Fruit fly (Drosophila melanogaster): ENCODE data around the gene CG3294.

Gene CG3294

dm6 chr2L:4818056-4818455 lies 23.7 kb downstream of the CG3294 start, which contains the start of gene CG3225:
Gene CG3225, minus strand, starts transcription at chr2L:4818245.
- TF ChIP-seq CG8319 (GFP tag; optimal IDR thresholded peaks at IDR 0.05) (no peak), Hr38 (GFP tag; optimal IDR thresholded peaks at IDR 0.05) (no peak), fkh (GFP tag; optimal IDR thresholded peaks at IDR 0.05) (peak; percentile 68), net (GFP tag; optimal IDR thresholded peaks at IDR 0.05) (no peak), pdm3 (GFP tag; optimal IDR thresholded peaks at IDR 0.05) (no peak), dsx (GFP tag; optimal IDR thresholded peaks at IDR 0.05; ENCODE audit: poor library complexity, severe bottlenecking) (no peak), CG10669 (GFP tag; optimal IDR thresholded peaks at IDR 0.05) (no peak)

- TF ChIP-seq CG9139 (GFP tag; optimal IDR thresholded peaks at IDR 0.05) (no peak), CG32006 (GFP tag; optimal IDR thresholded peaks at IDR 0.05) (peak; percentile 27), Eip75B (GFP tag; optimal IDR thresholded peaks at IDR 0.05) (no peak), Ets96B (tag; optimal IDR thresholded peaks at IDR 0.05) (no peak), OdsH (GFP tag; optimal IDR thresholded peaks at IDR 0.05) (peak; percentile 35), Smox (GFP tag; optimal IDR thresholded peaks at IDR 0.05) (no peak), Sox102F (GFP tag; optimal IDR thresholded peaks at IDR 0.05) (no peak), Lpt (GFP tag; optimal IDR thresholded peaks at IDR 0.05) (no peak), CG11902 (GFP tag; optimal IDR thresholded peaks at IDR 0.05) (no peak), CG10631 (GFP tag; optimal IDR thresholded peaks at IDR 0.05) (peak; percentile 40), acj6 (GFP tag; optimal IDR thresholded peaks at IDR 0.05) (peak; percentile 1), fd85E (GFP tag; optimal IDR thresholded peaks at IDR 0.05) (no peak), vri (GFP tag; optimal IDR thresholded peaks at IDR 0.05) (no peak), dac (GFP tag; optimal IDR thresholded peaks at IDR 0.05) (no peak), achi (GFP tag; optimal IDR thresholded peaks at IDR 0.05) (no peak), pdm3 (GFP tag; optimal IDR thresholded peaks at IDR 0.05) (no peak), CG10669 (GFP tag; optimal IDR thresholded peaks at IDR 0.05) (no peak), Sox14 (GFP tag; optimal IDR thresholded peaks at IDR 0.05) (peak; percentile 19), CG3919 (GFP tag; optimal IDR thresholded peaks at IDR 0.05) (peak; percentile 18), fkh (GFP tag; optimal IDR thresholded peaks at IDR 0.05) (no peak), CG1621 (tag; optimal IDR thresholded peaks at IDR 0.05) (no peak), svp (GFP tag) (peak; percentile 35), esn (GFP tag; optimal IDR thresholded peaks at IDR 0.05) (no peak), CG11762 (GFP tag; optimal IDR thresholded peaks at IDR 0.05; ENCODE audit: insufficient read depth) (no peak), net (GFP tag; optimal IDR thresholded peaks at IDR 0.05) (no peak), Eip93F (GFP tag; optimal IDR thresholded peaks at IDR 0.05) (no peak), salr (GFP tag; optimal IDR thresholded peaks at IDR 0.05) (no peak), spab (GFP tag; optimal IDR thresholded peaks at IDR 0.05) (no peak), CG31627 (GFP tag; optimal IDR thresholded peaks at IDR 0.05) (peak; percentile 23), CG8319 (GFP tag; optimal IDR thresholded peaks at IDR 0.05) (no peak), Sox15 (GFP tag; optimal IDR thresholded peaks at IDR 0.05) (no peak), fd59A (GFP tag; optimal IDR thresholded peaks at IDR 0.05) (no peak), ss (GFP tag; optimal IDR thresholded peaks at IDR 0.05) (no peak), CG6163 (GFP tag; IDR thresholded peaks at IDR 0.05) (peak; percentile 53; the same call in 2 of the 3 replicates), Hr38 (GFP tag; optimal IDR thresholded peaks at IDR 0.05) (no peak), Blimp-1 (GFP tag; optimal IDR thresholded peaks at IDR 0.05) (no peak), Eip78C (GFP tag) (peak; percentile 70), CG11294 (GFP tag; IDR thresholded peaks at IDR 0.05) (no peak; the same call in 1 of the 2 replicates), CG16779 (tag; optimal IDR thresholded peaks at IDR 0.05) (no peak), cyc (GFP tag; optimal IDR thresholded peaks at IDR 0.05) (no peak), CG3032 (tag; optimal IDR thresholded peaks at IDR 0.05) (no peak), CG15336 (GFP tag; IDR thresholded peaks at IDR 0.05) (no peak), Met (GFP tag; optimal IDR thresholded peaks at IDR 0.05) (no peak), lz (GFP tag; optimal IDR thresholded peaks at IDR 0.05) (no peak), Hr4 (GFP tag; optimal IDR thresholded peaks at IDR 0.05) (peak; percentile 37), CG6792 (GFP tag; optimal IDR thresholded peaks at IDR 0.05) (no peak), dsx (GFP tag; optimal IDR thresholded peaks at IDR 0.05; ENCODE audit: poor library complexity, severe bottlenecking) (no peak), Ets21C (GFP tag; optimal IDR thresholded peaks at IDR 0.05) (no peak), CG8119 (GFP tag; IDR thresholded peaks at IDR 0.05) (no peak)
Observed at dm6 chr2L:4819995-4820394, 25.6 kb downstream of the CG3294 start.
